Worm (Caenorhabditis elegans) whole organism, L1 larva: ENCODE data around the gene cand-1.

Experiments
- alr-1 ChIP-seq: fragments of 200-800 bp; sonication (Bioruptor generic); optimal IDR thresholded peaks from 2 replicates; lab custom pipeline; 2018; ENCODE audit warnings: borderline replicate concordance, mild to moderate bottlenecking, missing genetic modification characterization, missing compliant biosample characterization
- blmp-1 ChIP-seq: fragments of 150-350 bp; optimal IDR thresholded peaks from 2 replicates; lab custom pipeline; 2014; ENCODE audit warnings: missing biosample characterization, missing genetic modification characterization
- dpl-1 ChIP-seq, 3 experiments: fragments of 150-350 bp in 2 of 3; sonication (generic microtip) in 1 of 3; optimal IDR thresholded peaks; 2 replicates each; lab custom pipeline; 2014 to 2017; ENCODE audit warnings: missing biosample characterization in 3 of 3, missing genetic modification characterization in 3 of 3, missing genetic modification reagents in 3 of 3
- egl-27 ChIP-seq, 2 experiments: fragments of 150-350 bp in 1 of 2; sonication (generic microtip); optimal IDR thresholded peaks; 3 replicates each; lab custom pipeline; 2017 to 2018; ENCODE audit warnings: missing biosample characterization in 2 of 2, missing genetic modification characterization in 2 of 2, missing genetic modification reagents in 2 of 2
- nhr-47 ChIP-seq: sonication (generic microtip); optimal IDR thresholded peaks from 2 replicates; lab custom pipeline; 2016; ENCODE audit warnings: mild to moderate bottlenecking, missing genetic modification characterization, moderate library complexity, missing compliant biosample characterization
- nhr-77 ChIP-seq: fragments of 150-350 bp; optimal IDR thresholded peaks from 2 replicates; lab custom pipeline; 2014; ENCODE audit warnings: missing biosample characterization, missing genetic modification characterization
- nhr-85 ChIP-seq: sonication (generic microtip); peaks from one replicate; lab custom pipeline; 2016; ENCODE audit warnings: missing genetic modification characterization, inconsistent platforms, missing compliant biosample characterization

DNA sequence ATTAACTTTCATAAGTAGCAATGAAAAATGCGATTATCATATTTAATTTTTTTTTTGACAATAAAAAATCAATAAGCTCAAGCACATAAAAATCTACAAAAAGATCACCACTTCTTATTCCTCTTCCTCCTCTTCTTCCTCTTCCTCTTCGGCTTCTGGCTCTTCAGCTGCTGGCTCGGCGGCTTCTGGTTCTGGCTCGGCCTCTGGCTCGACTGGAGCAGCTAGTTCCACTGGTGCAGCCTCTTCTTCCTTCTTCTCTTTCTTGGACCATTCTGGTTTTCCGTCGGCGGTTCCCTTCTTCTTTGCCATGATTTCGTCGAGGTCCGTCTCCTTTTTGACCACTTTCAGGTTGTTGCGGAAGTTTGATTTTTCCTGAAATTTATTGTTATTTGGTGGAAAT, 31.0 kb downstream of the cand-1 start:
- no peak for TF ChIP-seq egl-27 (tag; optimal IDR thresholded peaks at IDR 0.05; lab: Kevin White, UChicago)
- TF ChIP-seq blmp-1 (tag; lab: Kevin White, UChicago): no peak
- no peak for TF ChIP-seq nhr-85 (tag; lab: Kevin White, UChicago)
- TF ChIP-seq dpl-1 (GFP tag; optimal IDR thresholded peaks at IDR 0.05; lab: Kevin White, UChicago): no peak
- no peak for TF ChIP-seq nhr-47 (tag; lab: Kevin White, UChicago)
- no peak for TF ChIP-seq nhr-77 (tag; lab: Kevin White, UChicago)
- no peak for TF ChIP-seq alr-1 (tag; lab: Kevin White, UChicago)
